Fruit fly (Drosophila melanogaster): ENCODE measurements around the gene Dim1.

The Dim1 gene

DNA sequence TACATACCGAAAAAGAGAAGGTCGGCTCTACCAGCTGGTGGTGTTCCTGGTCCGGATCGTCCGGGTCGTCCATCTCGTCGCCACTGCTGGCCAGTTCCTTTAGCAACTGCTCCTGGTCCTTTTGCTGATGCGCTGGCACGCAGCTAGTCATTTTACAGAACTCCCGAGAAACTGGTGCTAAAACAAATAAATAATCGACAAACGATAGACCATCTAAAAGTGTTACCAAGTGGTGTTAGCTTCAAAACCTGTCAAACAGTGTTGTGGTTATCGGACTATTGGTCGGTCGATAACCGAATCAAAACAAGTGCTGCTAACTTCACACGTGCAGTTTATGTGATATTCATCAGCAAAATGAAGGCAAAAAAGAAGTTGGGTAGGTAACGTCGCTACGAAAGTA, 41.4 kb downstream of the Dim1 start, which contains the start of the genes morgue and Elp3 (continued):
- TF ChIP-seq Nf-YC (tag; optimal IDR thresholded peaks at IDR 0.05) (peak; percentile 15), CG11560 (tag; IDR thresholded peaks at IDR 0.05) (peak; percentile 60; the same call in 1 of the 3 replicates), Rx (GFP tag; IDR thresholded peaks at IDR 0.05) (no peak), trem (tag; optimal IDR thresholded peaks at IDR 0.05) (peak; percentile 91), Opbp (GFP tag; IDR thresholded peaks at IDR 0.05; ENCODE audit: partially characterized antibody) (peak; percentile 72; the same call in 2 of the 3 replicates), unc-4 (GFP tag; IDR thresholded peaks at IDR 0.05; ENCODE audit: partially characterized antibody) (peak; percentile 56), Med (GFP tag) (peak; percentile 73), CG2116 (GFP tag; optimal IDR thresholded peaks at IDR 0.05) (peak; percentile 68), B-H2 (GFP tag; optimal IDR thresholded peaks at IDR 0.05) (peak; percentile 6), sug (tag; optimal IDR thresholded peaks at IDR 0.05) (peak; percentile 16), CG12659 (GFP tag; optimal IDR thresholded peaks at IDR 0.05) (peak; percentile 49), CG6791 (GFP tag; IDR thresholded peaks at IDR 0.05; ENCODE audit: partially characterized antibody) (peak; percentile 77), CG14860 (GFP tag; IDR thresholded peaks at IDR 0.05; ENCODE audit: partially characterized antibody) (peak; percentile 72), Aef1 (GFP tag; IDR thresholded peaks at IDR 0.05) (no peak), inv (GFP tag; IDR thresholded peaks at IDR 0.05; ENCODE audit: partially characterized antibody) (peak; percentile 48; the same call in 1 of the 2 replicates), Stat92E (GFP tag; optimal IDR thresholded peaks at IDR 0.05) (peak in 1 of 3 experiments; percentile 23), CG14014 (GFP tag; IDR thresholded peaks at IDR 0.05) (no peak), CG30020 (tag; optimal IDR thresholded peaks at IDR 0.05) (peak; percentile 25), hb (GFP tag; IDR thresholded peaks at IDR 0.05; ENCODE audit: partially characterized antibody) (0 out of 3 replicates have a peak, but pooled peaks have one; percentile 25), onecut (GFP tag; IDR thresholded peaks at IDR 0.05) (peak; percentile 45), Dp (GFP tag; optimal IDR thresholded peaks at IDR 0.05) (peak; percentile 33), hkb (optimal IDR thresholded peaks at IDR 0.05) (no peak), hkb (GFP tag; IDR thresholded peaks at IDR 0.05) (0 out of 2 replicates have a peak, but pooled peaks have one; percentile 22), E2f2 (GFP tag; IDR thresholded peaks at IDR 0.05) (peak; percentile 39; the same call in 1 of the 2 replicates), CG1603 (tag; optimal IDR thresholded peaks at IDR 0.05) (peak; percentile 94), CHES-1-like (GFP tag; optimal IDR thresholded peaks at IDR 0.05) (peak; percentile 31), CG4617 (GFP tag; optimal IDR thresholded peaks at IDR 0.05; ENCODE audit: borderline replicate concordance) (peak; percentile 86), HmgZ (tag; optimal IDR thresholded peaks at IDR 0.05) (peak; percentile 26), nmo (GFP tag; optimal IDR thresholded peaks at IDR 0.05) (peak; percentile 5), Max (GFP tag; optimal IDR thresholded peaks at IDR 0.05) (peak; percentile 58), CG18011 (GFP tag; optimal IDR thresholded peaks at IDR 0.05) (no peak), amos (GFP tag; IDR thresholded peaks at IDR 0.05; ENCODE audit: partially characterized antibody) (peak; percentile 68; the same call in 1 of the 2 replicates), Fer1 (GFP tag; optimal IDR thresholded peaks at IDR 0.05) (peak; percentile 17), MBD-R2 (GFP tag; IDR thresholded peaks at IDR 0.05) (peak; percentile 84), pros (GFP tag; optimal IDR thresholded peaks at IDR 0.05) (no peak), CG13123 (GFP tag; optimal IDR thresholded peaks at IDR 0.05) (no peak), CG10267 (tag; optimal IDR thresholded peaks at IDR 0.05) (peak; percentile 56), CG32767 (GFP tag; IDR thresholded peaks at IDR 0.05) (peak; percentile 22; the same call in 1 of the 2 replicates), Sin3A (optimal IDR thresholded peaks at IDR 0.05) (peak; percentile 53), disco-r (GFP tag; optimal IDR thresholded peaks at IDR 0.05) (no peak), grau (tag; optimal IDR thresholded peaks at IDR 0.05) (peak; percentile 14), CG9797 (GFP tag; optimal IDR thresholded peaks at IDR 0.05) (peak; percentile 71), CG13287 (GFP tag; IDR thresholded peaks at IDR 0.05; ENCODE audit: partially characterized antibody) (peak; percentile 78), stwl (tag; optimal IDR thresholded peaks at IDR 0.05) (peak; percentile 88), fd64A (GFP tag; optimal IDR thresholded peaks at IDR 0.05) (no peak), phol (tag; optimal IDR thresholded peaks at IDR 0.05) (peak; percentile 11), tna (GFP tag; IDR thresholded peaks at IDR 0.05; ENCODE audit: partially characterized antibody) (peak; percentile 83), CG14710 (tag; optimal IDR thresholded peaks at IDR 0.05) (peak; percentile 55), hbn (GFP tag; IDR thresholded peaks at IDR 0.05; ENCODE audit: partially characterized antibody) (peak; percentile 51)

Measured in whole organism, embryonic.